Fruit fly (Drosophila melanogaster): Measurements from ENCODE around the gene skd.

Gene skd

dm6 chr3L:21061968-21062367 lies 34.7 kb upstream of the skd start:
- no peak for TF ChIP-seq Opbp (GFP tag; IDR thresholded peaks at IDR 0.05; ENCODE audit: partially characterized antibody)
- no peak for TF ChIP-seq HLH54F (GFP tag; optimal IDR thresholded peaks at IDR 0.05)
- TF ChIP-seq CG13894 (tag; optimal IDR thresholded peaks at IDR 0.05) = peak; percentile 57
- no peak for TF ChIP-seq CG30020 (tag; optimal IDR thresholded peaks at IDR 0.05)
- no peak for TF ChIP-seq CG14667 (GFP tag; IDR thresholded peaks at IDR 0.05)
- no peak for TF ChIP-seq CG9817 (tag; optimal IDR thresholded peaks at IDR 0.05)
- no peak for TF ChIP-seq Dek (tag; optimal IDR thresholded peaks at IDR 0.05)
- no peak for TF ChIP-seq CG1832 (GFP tag; optimal IDR thresholded peaks at IDR 0.05)
- TF ChIP-seq unc-4 (GFP tag; IDR thresholded peaks at IDR 0.05; ENCODE audit: partially characterized antibody) = no peak
- TF ChIP-seq gsb (GFP tag; IDR thresholded peaks at IDR 0.05) = no peak
- TF ChIP-seq sens (GFP tag) = no peak
- TF ChIP-seq Elba2 (GFP tag; optimal IDR thresholded peaks at IDR 0.05) = no peak
- no peak for TF ChIP-seq gem (tag; optimal IDR thresholded peaks at IDR 0.05)
- no peak for TF ChIP-seq Atf3 (GFP tag; optimal IDR thresholded peaks at IDR 0.05)
- TF ChIP-seq ash1 (GFP tag; optimal IDR thresholded peaks at IDR 0.05) = no peak
- TF ChIP-seq Drgx (GFP tag; IDR thresholded peaks at IDR 0.05) = no peak
- TF ChIP-seq amos (GFP tag; IDR thresholded peaks at IDR 0.05; ENCODE audit: partially characterized antibody) = no peak
- no peak for TF ChIP-seq D (optimal IDR thresholded peaks at IDR 0.05)
- TF ChIP-seq D (GFP tag; optimal IDR thresholded peaks at IDR 0.05) = no peak
- no peak for TF ChIP-seq CG6254 (GFP tag; optimal IDR thresholded peaks at IDR 0.05)
- TF ChIP-seq HHEX (GFP tag; optimal IDR thresholded peaks at IDR 0.05) = peak; percentile 6
- TF ChIP-seq Myb (GFP tag; optimal IDR thresholded peaks at IDR 0.05) = no peak
- peak; percentile 10 for TF ChIP-seq B-H2 (GFP tag; optimal IDR thresholded peaks at IDR 0.05)
- no peak for TF ChIP-seq YL-1 (GFP tag; optimal IDR thresholded peaks at IDR 0.05)
- TF ChIP-seq stwl (tag; optimal IDR thresholded peaks at IDR 0.05) = no peak
- TF ChIP-seq Sin3A (optimal IDR thresholded peaks at IDR 0.05) = no peak
- no peak for TF ChIP-seq CG9797 (GFP tag; optimal IDR thresholded peaks at IDR 0.05)
- no peak for TF ChIP-seq al (GFP tag; IDR thresholded peaks at IDR 0.05)
- no peak for TF ChIP-seq CG5953 (GFP tag; IDR thresholded peaks at IDR 0.05)
- 0 out of 4 replicates have a peak, but pooled peaks have one; percentile 52 for TF ChIP-seq chinmo (GFP tag; IDR thresholded peaks at IDR 0.05; ENCODE audit: partially characterized antibody)
- TF ChIP-seq esg (GFP tag; conservative IDR thresholded peaks at IDR 0.05) = no peak
- no peak for TF ChIP-seq Lpt (GFP tag; optimal IDR thresholded peaks at IDR 0.05)
- no peak for TF ChIP-seq lilli (GFP tag; optimal IDR thresholded peaks at IDR 0.05)
- TF ChIP-seq vfl (GFP tag; optimal IDR thresholded peaks at IDR 0.05) = no peak
- TF ChIP-seq CG15514 (GFP tag; optimal IDR thresholded peaks at IDR 0.05) = no peak
- TF ChIP-seq sd (tag; optimal IDR thresholded peaks at IDR 0.05) = peak; percentile 50
- no peak for TF ChIP-seq chif (GFP tag; optimal IDR thresholded peaks at IDR 0.05)
- TF ChIP-seq Hr3 (GFP tag; optimal IDR thresholded peaks at IDR 0.05) = no peak

- TF ChIP-seq CkIIα-i1 (GFP tag; IDR thresholded peaks at IDR 0.05) = no peak
- no peak for TF ChIP-seq CG6791 (GFP tag; IDR thresholded peaks at IDR 0.05; ENCODE audit: partially characterized antibody)
- TF ChIP-seq CG4282 (GFP tag; optimal IDR thresholded peaks at IDR 0.05) = no peak
- peak; percentile 22 for TF ChIP-seq CG8388 (GFP tag; optimal IDR thresholded peaks at IDR 0.05)
- no peak for TF ChIP-seq amos (GFP tag; IDR thresholded peaks at IDR 0.05; ENCODE audit: partially characterized antibody)
- no peak for TF ChIP-seq Stat92E (GFP tag; optimal IDR thresholded peaks at IDR 0.05)
- no peak for TF ChIP-seq CG6689 (GFP tag; IDR thresholded peaks at IDR 0.05)
- no peak for TF ChIP-seq C15 (GFP tag; IDR thresholded peaks at IDR 0.05)
- TF ChIP-seq ind (GFP tag; optimal IDR thresholded peaks at IDR 0.05) = no peak
- no peak for TF ChIP-seq sug (tag; optimal IDR thresholded peaks at IDR 0.05)
- TF ChIP-seq tgo (GFP tag; IDR thresholded peaks at IDR 0.05) = no peak
- no peak for TF ChIP-seq CG16863 (GFP tag; optimal IDR thresholded peaks at IDR 0.05)
- TF ChIP-seq sens (GFP tag) = peak; percentile 68
- TF ChIP-seq zen2 (GFP tag; IDR thresholded peaks at IDR 0.05; ENCODE audit: partially characterized antibody) = no peak
- TF ChIP-seq CG3281 (GFP tag; optimal IDR thresholded peaks at IDR 0.05) = no peak
These were observed 33.2 kb upstream of the skd start for dm6 chr3L:21060189-21061070.
